Worm (Caenorhabditis elegans) whole organism, L3 larva: ENCODE results near the gene W08F4.13.

ENCODE experiments used
- unc-39 ChIP-seq: sonication (generic microtip); optimal IDR thresholded peaks from 4 replicates; lab custom pipeline; 2017; ENCODE audit warnings: missing biosample characterization, missing genetic modification characterization
- unc-62 ChIP-seq: fragments of 150-350 bp; sonication (generic microtip); optimal IDR thresholded peaks from 4 replicates; lab custom pipeline; 2014; ENCODE audit warnings: missing biosample characterization, missing genetic modification reagents, missing genetic modification characterization

DNA sequence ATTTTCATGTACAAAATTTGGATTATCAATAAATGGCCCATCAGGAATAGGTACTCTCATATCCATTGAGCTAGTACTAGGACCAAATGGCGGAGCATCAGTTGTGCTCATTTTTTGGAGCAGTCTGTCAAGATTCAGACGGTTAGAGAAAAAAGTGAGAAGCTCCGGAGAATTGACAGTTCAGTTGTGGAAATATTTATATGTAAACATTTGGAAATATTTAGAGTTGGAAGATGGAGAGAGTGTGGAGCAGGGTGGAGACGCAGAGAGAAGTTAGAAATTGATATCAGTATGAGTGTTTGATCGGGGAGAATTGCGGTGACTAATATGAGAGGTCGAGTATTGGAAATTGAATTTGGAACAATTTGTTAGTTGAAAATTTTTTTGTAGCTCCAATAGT lies 36.5 kb downstream of the W08F4.13 start:
- no peak for TF ChIP-seq unc-39
- TF ChIP-seq unc-62 = no peak
